Fruit fly (Drosophila melanogaster) whole organism: ENCODE results near the gene CG8840.

Source experiments
- CG8478 ChIP-seq: fragments of >200 bp; optimal IDR thresholded peaks from 2 replicates; lab custom pipeline; 2018; ENCODE audit warnings: inconsistent platforms
- Dll ChIP-seq: fragments of >200 bp; optimal IDR thresholded peaks from 2 replicates; lab custom pipeline; 2017
- EcR ChIP-seq, 2 experiments: fragments of >200 bp; optimal IDR thresholded peaks; 2 replicates each; lab custom pipeline; 2017; ENCODE audit warnings: missing biosample characterization in 2 of 2, missing genetic modification characterization in 2 of 2, missing genetic modification reagents in 2 of 2
- pan ChIP-seq: fragments of >200 bp; optimal IDR thresholded peaks from 2 replicates; lab custom pipeline; 2017
- psq ChIP-seq: fragments of >200 bp; optimal IDR thresholded peaks from 2 replicates; lab custom pipeline; 2017
- usp ChIP-seq: fragments of >200 bp; optimal IDR thresholded peaks from 2 replicates; lab custom pipeline; 2017; ENCODE audit warnings: missing biosample characterization, missing genetic modification characterization, mixed read lengths

dm6 chr2L:3452286-3452685 is 41.9 kb downstream of the CG8840 start, which contains the start of gene CG12795:
- no peak for TF ChIP-seq psq (lab: Kevin White, UChicago)
- no peak for TF ChIP-seq CG8478 (lab: Kevin White, UChicago)
- TF ChIP-seq pan (lab: Kevin White, UChicago) = no peak
- TF ChIP-seq Dll (lab: Kevin White, UChicago) = no peak
- no peak for TF ChIP-seq EcR (GFP tag; optimal IDR thresholded peaks at IDR 0.05; lab: Kevin White, UChicago)
- no peak for TF ChIP-seq usp (GFP tag; lab: Kevin White, UChicago)
